Fruit fly (Drosophila melanogaster) whole organism, wandering third instar larva: ENCODE results near the gene fog.

Source experiments
- Abd-B ChIP-seq: fragments of >200 bp; optimal IDR thresholded peaks from 2 replicates; lab custom pipeline; 2017; ENCODE audit warnings: missing biosample characterization, missing genetic modification characterization
- CG32264 ChIP-seq: fragments of 200-800 bp; sonication (Bioruptor generic); optimal IDR thresholded peaks from 2 replicates; lab custom pipeline; 2016; ENCODE audit warnings: missing biosample characterization, missing genetic modification characterization
- CG9705 ChIP-seq: fragments of 200-800 bp; sonication (Bioruptor generic); optimal IDR thresholded peaks from 2 replicates; lab custom pipeline; 2018; ENCODE audit warnings: missing biosample characterization, mild to moderate bottlenecking, missing genetic modification characterization
- CrebA ChIP-seq: fragments of 200-800 bp; sonication (Bioruptor generic); optimal IDR thresholded peaks from 2 replicates; lab custom pipeline; 2016; ENCODE audit warnings: missing biosample characterization, mild to moderate bottlenecking, missing genetic modification characterization, borderline replicate concordance
- Dfd ChIP-seq: fragments of >200 bp; optimal IDR thresholded peaks from 2 replicates; lab custom pipeline; 2017; ENCODE audit warnings: missing biosample characterization, missing genetic modification characterization
- Dif ChIP-seq: fragments of 200-275, 200-300 bp; sonication (Bioruptor generic); optimal IDR thresholded peaks from 2 replicates; lab custom pipeline; 2018; ENCODE audit warnings: missing biosample characterization, missing genetic modification characterization; ENCODE audit not compliant: partially characterized antibody
- GATAd ChIP-seq: sonication (Bioruptor generic); optimal IDR thresholded peaks from 2 replicates; lab custom pipeline; 2016; ENCODE audit warnings: missing biosample characterization, missing genetic modification characterization
- HLH106 ChIP-seq: fragments of 200-800 bp; optimal IDR thresholded peaks from 3 replicates; lab custom pipeline; 2019; ENCODE audit warnings: missing biosample characterization, mild to moderate bottlenecking, missing genetic modification characterization, moderate library complexity
- Hnf4 ChIP-seq: fragments of 200-800 bp; sonication (Bioruptor generic); optimal IDR thresholded peaks from 2 replicates; lab custom pipeline; 2016; ENCODE audit warnings: missing biosample characterization, mild to moderate bottlenecking, missing genetic modification characterization
- Hr78 ChIP-seq: fragments of >200 bp; optimal IDR thresholded peaks from 2 replicates; lab custom pipeline; 2017; ENCODE audit warnings: missing biosample characterization, missing genetic modification characterization
- Jra ChIP-seq: sonication (Bioruptor generic); optimal IDR thresholded peaks from 2 replicates; lab custom pipeline; 2016; ENCODE audit warnings: missing biosample characterization, missing genetic modification characterization
- Myc ChIP-seq: fragments of >200 bp; optimal IDR thresholded peaks from 2 replicates; lab custom pipeline; 2017
- N ChIP-seq: fragments of >200 bp; optimal IDR thresholded peaks from 2 replicates; lab custom pipeline; 2018; ENCODE audit warnings: missing biosample characterization, missing external identifiers, missing genetic modification characterization
- OdsH ChIP-seq: fragments of 200-800 bp; sonication (Bioruptor generic); optimal IDR thresholded peaks from 2 replicates; lab custom pipeline; 2016; ENCODE audit warnings: missing biosample characterization, mild to moderate bottlenecking, missing genetic modification characterization
- Rel ChIP-seq, 2 experiments: fragments of 200-800 bp; sonication (Bioruptor generic) in 1 of 2; optimal IDR thresholded peaks; 2 replicates in 1 of 2; 3 replicates in 1 of 2; lab custom pipeline; 2016 to 2019; ENCODE audit warnings: mild to moderate bottlenecking in 2 of 2, missing biosample characterization in 2 of 2, missing genetic modification characterization in 2 of 2, moderate library complexity in 1 of 2
- Sp1 ChIP-seq: fragments of 200-800 bp; sonication (Bioruptor generic); optimal IDR thresholded peaks from 3 replicates; lab custom pipeline; 2019; ENCODE audit warnings: missing biosample characterization, mild to moderate bottlenecking, missing genetic modification characterization, moderate library complexity
- br ChIP-seq: fragments of 200-800 bp; sonication (Bioruptor generic); optimal IDR thresholded peaks from 2 replicates; lab custom pipeline; 2016; ENCODE audit warnings: missing biosample characterization, missing genetic modification characterization
- brk ChIP-seq: fragments of 200-800 bp; sonication (Bioruptor generic); optimal IDR thresholded peaks from 2 replicates; lab custom pipeline; 2016; ENCODE audit warnings: missing biosample characterization, mild to moderate bottlenecking, missing genetic modification characterization
- dl ChIP-seq, 2 experiments: fragments of 175-275, 200-275 bp in 1 of 2; fragments of 200-275 bp in 1 of 2; sonication (Bioruptor generic); optimal IDR thresholded peaks; lab custom pipeline; 2018; ENCODE audit warnings: mild to moderate bottlenecking in 2 of 2, missing biosample characterization in 2 of 2, missing genetic modification characterization in 2 of 2, moderate library complexity in 2 of 2; ENCODE audit not compliant: partially characterized antibody in 2 of 2, insufficient read depth in 1 of 2
- dmrt93B ChIP-seq: fragments of 200-800 bp; sonication (Bioruptor generic); optimal IDR thresholded peaks from 2 replicates; lab custom pipeline; 2018; ENCODE audit warnings: missing biosample characterization, mild to moderate bottlenecking, missing genetic modification characterization
- dsf ChIP-seq: sonication (Bioruptor generic); optimal IDR thresholded peaks from 2 replicates; lab custom pipeline; 2016; ENCODE audit warnings: missing biosample characterization, missing genetic modification characterization, borderline replicate concordance
- ey ChIP-seq: fragments of 200-800 bp; sonication (Bioruptor generic); optimal IDR thresholded peaks from 2 replicates; lab custom pipeline; 2016; ENCODE audit warnings: missing biosample characterization, missing genetic modification characterization
- foxo ChIP-seq, 2 experiments: fragments of 200-800 bp; sonication (Bioruptor generic); optimal IDR thresholded peaks; 2 replicates in 1 of 2; 3 replicates in 1 of 2; lab custom pipeline; 2016 to 2017; ENCODE audit warnings: missing biosample characterization in 2 of 2, missing genetic modification characterization in 2 of 2
- fru ChIP-seq: fragments of 200-800 bp; sonication (Bioruptor generic); optimal IDR thresholded peaks from 3 replicates; lab custom pipeline; 2016; ENCODE audit warnings: missing biosample characterization, mild to moderate bottlenecking, missing genetic modification characterization
- jim ChIP-seq: fragments of 175-275, 200-325 bp; sonication (Bioruptor generic); optimal IDR thresholded peaks from 2 replicates; lab custom pipeline; 2016; ENCODE audit warnings: missing biosample characterization, mild to moderate bottlenecking, missing genetic modification characterization
- lola ChIP-seq: fragments of >200 bp; optimal IDR thresholded peaks from 2 replicates; lab custom pipeline; 2017; ENCODE audit warnings: missing biosample characterization, missing genetic modification characterization
- pan ChIP-seq: fragments of >200 bp; optimal IDR thresholded peaks from 2 replicates; lab custom pipeline; 2017
- psq ChIP-seq: fragments of 200-800 bp; sonication (Bioruptor generic); optimal IDR thresholded peaks from 3 replicates; lab custom pipeline; 2017; ENCODE audit warnings: missing biosample characterization, mild to moderate bottlenecking, missing genetic modification characterization, moderate library complexity
- rgr ChIP-seq: fragments of 200-800 bp; sonication (Bioruptor generic); optimal IDR thresholded peaks from 3 replicates; lab custom pipeline; 2016; ENCODE audit warnings: missing biosample characterization, mild to moderate bottlenecking, missing genetic modification characterization
- sage ChIP-seq: fragments of 200-800 bp; sonication (Bioruptor generic); optimal IDR thresholded peaks from 2 replicates; lab custom pipeline; 2016; ENCODE audit warnings: missing biosample characterization, mild to moderate bottlenecking, missing genetic modification characterization
- woc ChIP-seq: sonication (Bioruptor generic); optimal IDR thresholded peaks from 2 replicates; lab custom pipeline; 2016; ENCODE audit warnings: missing biosample characterization, mild to moderate bottlenecking, missing genetic modification characterization

The fog gene

dm6 chrX:22854994-22855708 lies at the start of gene fog:
Gene fog, minus strand, starts transcription at chrX:22855194.
- TF ChIP-seq sage (GFP tag; lab: Kevin White, UChicago) (peak; percentile 8), Jra (no peak), Rel (GFP tag; optimal IDR thresholded peaks at IDR 0.05; lab: Kevin White, UChicago) (peak; percentile 17), Rel (tag; optimal IDR thresholded peaks at IDR 0.05; lab: Kevin White, UChicago) (no peak), dsf (GFP tag; lab: Kevin White, UChicago) (no peak), jim (GFP tag; lab: Kevin White, UChicago) (no peak), psq (GFP tag; lab: Kevin White, UChicago) (peak; percentile 15), dl (GFP tag; optimal IDR thresholded peaks at IDR 0.05; lab: Kevin White, UChicago; ENCODE audit: insufficient read depth in 1 of 2, partially characterized antibody in 2 of 2) (no peak), HLH106 (tag; lab: Kevin White, UChicago) (no peak), ey (no peak), br (GFP tag; lab: Kevin White, UChicago) (no peak), lola (GFP tag; lab: Kevin White, UChicago) (no peak)

- TF ChIP-seq lola (GFP tag; lab: Kevin White, UChicago) (no peak), Abd-B (GFP tag; lab: Kevin White, UChicago) (no peak), Dif (GFP tag; lab: Kevin White, UChicago) (no peak), Sp1 (GFP tag; lab: Kevin White, UChicago) (no peak), HLH106 (tag; lab: Kevin White, UChicago) (no peak), br (GFP tag; lab: Kevin White, UChicago) (no peak), dl (GFP tag; optimal IDR thresholded peaks at IDR 0.05; lab: Kevin White, UChicago; ENCODE audit: insufficient read depth in 1 of 2, partially characterized antibody in 2 of 2) (no peak), foxo (GFP tag; optimal IDR thresholded peaks at IDR 0.05; lab: Kevin White, UChicago) (no peak), CG9705 (GFP tag; lab: Kevin White, UChicago) (no peak), CG32264 (GFP tag; lab: Kevin White, UChicago) (no peak), Hr78 (GFP tag; lab: Kevin White, UChicago) (no peak), ey (no peak), rgr (no peak), Dfd (GFP tag; lab: Kevin White, UChicago) (no peak), fru (GFP tag; lab: Kevin White, UChicago) (no peak)
These were observed 17.5 kb upstream of the fog start, which contains the start of gene CG34334 for dm6 chrX:22872512-22872911. Gene CG34334, plus strand, starts transcription at chrX:22872812.

- TF ChIP-seq Myc (lab: Kevin White, UChicago) (no peak), dsf (GFP tag; lab: Kevin White, UChicago) (no peak), brk (no peak)
These were observed 4.3 kb upstream of the fog start for dm6 chrX:22859286-22859685.

- TF ChIP-seq Dfd (GFP tag; lab: Kevin White, UChicago): peak; percentile 82
- no peak for TF ChIP-seq brk
- TF ChIP-seq OdsH (GFP tag; lab: Kevin White, UChicago): no peak
- TF ChIP-seq, all 38 proteins: peak for 1
These were observed 3.1 kb upstream of the fog start for dm6 chrX:22858076-22858475.

- TF ChIP-seq psq (GFP tag; lab: Kevin White, UChicago) (no peak), Sp1 (GFP tag; lab: Kevin White, UChicago) (no peak), Hnf4 (GFP tag; lab: Kevin White, UChicago) (no peak), ey (no peak), pan (lab: Kevin White, UChicago) (no peak)
These were observed 3.7 kb downstream of the fog start for dm6 chrX:22851289-22851688.

dm6 chrX:22847247-22847646 lies 7.7 kb downstream of the fog start:
- TF ChIP-seq Hr78 (GFP tag; lab: Kevin White, UChicago) (no peak), HLH106 (tag; lab: Kevin White, UChicago) (no peak), Myc (lab: Kevin White, UChicago) (no peak), OdsH (GFP tag; lab: Kevin White, UChicago) (no peak), GATAd (no peak), Dfd (GFP tag; lab: Kevin White, UChicago) (no peak), ey (no peak), woc (GFP tag; lab: Kevin White, UChicago) (no peak), N (GFP tag; lab: Kevin White, UChicago) (no peak), CrebA (GFP tag; lab: Kevin White, UChicago) (no peak), CG9705 (GFP tag; lab: Kevin White, UChicago) (no peak), dmrt93B (GFP tag; lab: Kevin White, UChicago) (no peak), psq (GFP tag; lab: Kevin White, UChicago) (no peak), Dif (GFP tag; lab: Kevin White, UChicago) (no peak), brk (no peak), lola (GFP tag; lab: Kevin White, UChicago) (no peak), Abd-B (GFP tag; lab: Kevin White, UChicago) (no peak)
